Worm (Caenorhabditis elegans) whole organism, L4/young adult: ENCODE measurements around the gene Y77E11A.12.

ENCODE experiments used
- dao-5 ChIP-seq: sonication (generic microtip); optimal IDR thresholded peaks from 2 replicates; lab custom pipeline; 2016; ENCODE audit warnings: missing genotype, missing genetic modification characterization, moderate library complexity, missing compliant biosample characterization
- him-1 ChIP-seq: sonication (generic microtip); optimal IDR thresholded peaks from 2 replicates; lab custom pipeline; 2016; ENCODE audit warnings: missing genotype, missing genetic modification reagents, missing genetic modification characterization, missing compliant biosample characterization

DNA sequence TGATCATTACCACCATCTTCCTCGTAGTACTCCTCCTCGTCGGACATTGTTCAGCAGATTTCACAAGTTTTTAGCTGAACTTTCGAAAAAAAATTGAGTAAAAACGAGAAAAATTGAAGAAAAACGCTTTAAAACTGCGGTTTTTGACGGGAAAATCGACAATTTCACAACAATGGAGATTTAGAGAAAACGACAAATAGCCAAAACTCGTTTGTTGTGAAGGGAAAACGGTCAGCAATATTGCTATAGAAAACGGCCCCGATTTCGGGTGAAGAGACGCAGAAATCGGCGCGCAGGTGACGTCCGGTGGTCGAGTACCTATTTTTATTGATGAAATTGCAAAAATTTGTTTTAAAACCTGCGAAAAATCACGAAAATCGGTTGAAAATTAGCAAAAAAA, 29.0 kb downstream of the Y77E11A.12 start, which contains the start of gene clp-7:
- TF ChIP-seq him-1 (no peak), dao-5 (tag; lab: Kevin White, UChicago) (no peak)
